Fruit fly (Drosophila melanogaster) whole organism, embryonic: ENCODE data around the gene Polr1D.

Experiments
- B-H1 ChIP-seq: fragments of 200-800 bp; sonication (Bioruptor generic); IDR thresholded peaks from 3 replicates; pipeline ENCODE4 v1.3.6; 2022; ENCODE audit warnings: missing biosample characterization, missing genetic modification characterization
- CG11093 ChIP-seq: fragments of 200-800 bp; sonication (Bioruptor generic); IDR thresholded peaks from 3 replicates; pipeline ENCODE4 v1.3.6; 2022; ENCODE audit warnings: missing biosample characterization, missing genetic modification characterization
- CG11695 ChIP-seq: fragments of 200-800 bp; sonication (Bioruptor generic); IDR thresholded peaks from 3 replicates; pipeline ENCODE4 v1.3.6; 2022; ENCODE audit warnings: missing biosample characterization, missing genetic modification characterization
- CG13296 ChIP-seq: fragments of 200-800 bp; sonication (Bioruptor generic); optimal IDR thresholded peaks from 3 replicates; lab custom pipeline; 2018; ENCODE audit warnings: missing biosample characterization, mild to moderate bottlenecking, missing genetic modification characterization
- CG1602 ChIP-seq: fragments of 200-800 bp; sonication (Bioruptor generic); optimal IDR thresholded peaks from 3 replicates; lab custom pipeline; 2016; ENCODE audit warnings: missing biosample characterization, missing genetic modification characterization
- CG1603 ChIP-seq: fragments of 200-800 bp; sonication (Bioruptor generic); optimal IDR thresholded peaks from 2 replicates; lab custom pipeline; 2019; ENCODE audit warnings: missing biosample characterization, mild to moderate bottlenecking, missing genetic modification characterization, moderate library complexity
- CG17612 ChIP-seq: fragments of 200-800 bp; sonication (Bioruptor generic); IDR thresholded peaks from 2 replicates; pipeline ENCODE4 v1.3.6; 2022; ENCODE audit warnings: missing biosample characterization, missing genetic modification characterization
- CG2120 ChIP-seq: fragments of 200-800 bp; sonication (Bioruptor generic); optimal IDR thresholded peaks from 3 replicates; lab custom pipeline; 2016; ENCODE audit warnings: missing biosample characterization, missing genetic modification characterization
- CG2129 ChIP-seq: fragments of 200-800 bp; sonication (Bioruptor generic); IDR thresholded peaks from 2 replicates; pipeline ENCODE4 v1.3.6; 2022; ENCODE audit warnings: missing biosample characterization, missing genetic modification characterization; ENCODE audit not compliant: partially characterized antibody
- CG2889 ChIP-seq: fragments of 200-800 bp; sonication (Bioruptor generic); IDR thresholded peaks from 3 replicates; pipeline ENCODE4 v1.3.6; 2022; ENCODE audit warnings: missing biosample characterization, missing genetic modification characterization
- CG30431 ChIP-seq: fragments of 200-800 bp; sonication (Bioruptor generic); optimal IDR thresholded peaks from 2 replicates; lab custom pipeline; 2017; ENCODE audit warnings: missing biosample characterization, missing genetic modification characterization
- CG31388 ChIP-seq: fragments of 200-800 bp; sonication (Bioruptor generic); optimal IDR thresholded peaks from 2 replicates; lab custom pipeline; 2016; ENCODE audit warnings: missing biosample characterization, missing genetic modification characterization
- CG31441 ChIP-seq: fragments of 200-800 bp; sonication (Bioruptor generic); IDR thresholded peaks from 2 replicates; pipeline ENCODE4 v1.3.6; 2022; ENCODE audit warnings: missing biosample characterization, missing genetic modification characterization
- CG4730 ChIP-seq: fragments of 200-800 bp; sonication (Bioruptor generic); IDR thresholded peaks from 2 replicates; pipeline ENCODE4 v1.3.6; 2022; ENCODE audit warnings: missing biosample characterization, missing genetic modification characterization
- CG8281 ChIP-seq: fragments of 200-800 bp; sonication (Bioruptor generic); optimal IDR thresholded peaks from 2 replicates; lab custom pipeline; 2018; ENCODE audit warnings: missing biosample characterization, mild to moderate bottlenecking, missing genetic modification characterization, moderate library complexity
- CG9609 ChIP-seq: fragments of 200-800 bp; sonication (Bioruptor generic); optimal IDR thresholded peaks from 3 replicates; lab custom pipeline; 2016; ENCODE audit warnings: missing biosample characterization, missing genetic modification characterization
- D19A ChIP-seq: fragments of 200-800 bp; optimal IDR thresholded peaks from 3 replicates; lab custom pipeline; 2019; ENCODE audit warnings: missing biosample characterization, mild to moderate bottlenecking, missing genetic modification characterization, moderate library complexity
- D19B ChIP-seq: fragments of 200-800 bp; sonication (Bioruptor generic); optimal IDR thresholded peaks from 2 replicates; lab custom pipeline; 2017; ENCODE audit warnings: missing biosample characterization, mild to moderate bottlenecking, missing genetic modification characterization
- Dad ChIP-seq: fragments of 200-800 bp; sonication (Bioruptor generic); optimal IDR thresholded peaks from 3 replicates; lab custom pipeline; 2016; ENCODE audit warnings: missing biosample characterization, missing genetic modification characterization
- Dref ChIP-seq: fragments of 200-800 bp; sonication (Bioruptor generic); IDR thresholded peaks from 2 replicates; pipeline ENCODE4 v1.3.6; 2022; ENCODE audit warnings: missing biosample characterization, missing genetic modification characterization
- Fer1 ChIP-seq: fragments of 200-800 bp; sonication (Bioruptor generic); optimal IDR thresholded peaks from 2 replicates; lab custom pipeline; 2017; ENCODE audit warnings: missing biosample characterization, mild to moderate bottlenecking, missing genetic modification characterization
- HHEX ChIP-seq: fragments of 200-800 bp; sonication (Bioruptor generic); optimal IDR thresholded peaks from 3 replicates; lab custom pipeline; 2017; ENCODE audit warnings: missing biosample characterization, mild to moderate bottlenecking, missing genetic modification characterization, missing genetic modification reagents
- HLH3B ChIP-seq: fragments of 200-800 bp; sonication (Bioruptor generic); IDR thresholded peaks from 2 replicates; pipeline ENCODE4 v1.3.6; 2022; ENCODE audit warnings: missing biosample characterization, missing genetic modification characterization
- Hmr ChIP-seq: fragments of 200-800 bp; sonication (Bioruptor generic); optimal IDR thresholded peaks from 3 replicates; lab custom pipeline; 2017; ENCODE audit warnings: mild to moderate bottlenecking, missing biosample characterization, missing genetic modification reagents, missing genetic modification characterization
- Hr39 ChIP-seq: fragments of >200 bp; optimal IDR thresholded peaks from 2 replicates; lab custom pipeline; 2017
- Jarid2 ChIP-seq: fragments of 200-800 bp; sonication (Bioruptor generic); optimal IDR thresholded peaks from 3 replicates; lab custom pipeline; 2017; ENCODE audit warnings: mild to moderate bottlenecking, missing biosample characterization, missing genetic modification reagents, missing genetic modification characterization
- Max ChIP-seq: fragments of 200-800 bp; sonication (Bioruptor generic); optimal IDR thresholded peaks from 2 replicates; lab custom pipeline; 2016; ENCODE audit warnings: missing biosample characterization, mild to moderate bottlenecking, missing genetic modification characterization
- Rfx ChIP-seq: fragments of 200-800 bp; sonication (Bioruptor generic); IDR thresholded peaks from 2 replicates; pipeline ENCODE4 v1.3.6; 2022; ENCODE audit warnings: missing biosample characterization, missing genetic modification characterization
- Side ChIP-seq: fragments of 200-800 bp; sonication (Bioruptor generic); optimal IDR thresholded peaks from 2 replicates; lab custom pipeline; 2016; ENCODE audit warnings: missing biosample characterization, missing genetic modification characterization
- Stat92E ChIP-seq, 3 experiments: fragments of >200 bp in 2 of 3; fragments of 200-800 bp in 1 of 3; sonication (Bioruptor generic) in 1 of 3; optimal IDR thresholded peaks; 2 replicates each; lab custom pipeline; 2017 to 2019; ENCODE audit warnings: missing biosample characterization in 3 of 3, missing genetic modification characterization in 3 of 3, mild to moderate bottlenecking in 1 of 3, moderate library complexity in 1 of 3
- Tbp ChIP-seq: fragments of >200 bp; optimal IDR thresholded peaks from 2 replicates; lab custom pipeline; 2018; ENCODE audit warnings: missing biosample characterization, missing genetic modification characterization
- ac ChIP-seq: fragments of 200-800 bp; sonication (Bioruptor generic); optimal IDR thresholded peaks from 3 replicates; lab custom pipeline; 2017; ENCODE audit warnings: missing biosample characterization, mild to moderate bottlenecking, missing genetic modification characterization
- bowl ChIP-seq: fragments of 200-800 bp; sonication (Bioruptor generic); IDR thresholded peaks from 2 replicates; pipeline ENCODE4 v1.3.6; 2022; ENCODE audit warnings: missing biosample characterization, missing genetic modification characterization
- da ChIP-seq: fragments of 200-800 bp; sonication (Bioruptor generic); optimal IDR thresholded peaks from 2 replicates; lab custom pipeline; 2016; ENCODE audit warnings: missing biosample characterization, missing genetic modification characterization
- dmrt99B ChIP-seq: fragments of 200-800 bp; sonication (Bioruptor generic); optimal IDR thresholded peaks from 2 replicates; lab custom pipeline; 2018; ENCODE audit warnings: missing biosample characterization, mild to moderate bottlenecking, missing genetic modification characterization, moderate library complexity
- grau ChIP-seq: fragments of 200-800 bp; optimal IDR thresholded peaks from 3 replicates; lab custom pipeline; 2019; ENCODE audit warnings: missing biosample characterization, mild to moderate bottlenecking, missing genetic modification characterization, moderate library complexity
- ham ChIP-seq: fragments of 200-800 bp; sonication (Bioruptor generic); IDR thresholded peaks from 2 replicates; pipeline ENCODE4 v1.3.6; 2022; ENCODE audit warnings: missing biosample characterization, missing genetic modification characterization
- kah ChIP-seq: fragments of 200-800 bp; sonication (Bioruptor generic); optimal IDR thresholded peaks from 2 replicates; lab custom pipeline; 2018; ENCODE audit warnings: missing biosample characterization, mild to moderate bottlenecking, missing genetic modification characterization
- maf-S ChIP-seq: fragments of 200-800 bp; sonication (Bioruptor generic); optimal IDR thresholded peaks from 2 replicates; lab custom pipeline; 2016; ENCODE audit warnings: missing biosample characterization, missing genetic modification characterization
- oc ChIP-seq: fragments of 200-800 bp; sonication (Bioruptor generic); optimal IDR thresholded peaks from 2 replicates; lab custom pipeline; 2018; ENCODE audit warnings: missing biosample characterization, mild to moderate bottlenecking, missing genetic modification characterization, moderate library complexity
- org-1 ChIP-seq: fragments of 200-800 bp; sonication (Bioruptor generic); optimal IDR thresholded peaks from 2 replicates; lab custom pipeline; 2017; ENCODE audit warnings: missing biosample characterization, missing genetic modification characterization
- pb ChIP-seq: fragments of 200-800 bp; sonication (Bioruptor generic); optimal IDR thresholded peaks from 3 replicates; lab custom pipeline; 2016; ENCODE audit warnings: missing biosample characterization, missing genetic modification characterization
- psq ChIP-seq: fragments of 200-800 bp; sonication (Bioruptor generic); optimal IDR thresholded peaks from 2 replicates; lab custom pipeline; 2017; ENCODE audit warnings: missing biosample characterization, missing genetic modification characterization
- rib ChIP-seq: fragments of 200-800 bp; sonication (Bioruptor generic); IDR thresholded peaks from 2 replicates; pipeline ENCODE4 v1.3.6; 2022; ENCODE audit warnings: missing biosample characterization, missing genetic modification characterization
- slou ChIP-seq: fragments of 200-800 bp; sonication (Bioruptor generic); optimal IDR thresholded peaks from 3 replicates; lab custom pipeline; 2016; ENCODE audit warnings: missing biosample characterization, missing genetic modification characterization
- sqz ChIP-seq: fragments of 200-800 bp; sonication (Bioruptor generic); optimal IDR thresholded peaks from 3 replicates; lab custom pipeline; 2018; ENCODE audit warnings: missing biosample characterization, mild to moderate bottlenecking, missing genetic modification characterization
- stc ChIP-seq: fragments of 200-800 bp; sonication (Bioruptor generic); IDR thresholded peaks from 2 replicates; pipeline ENCODE4 v1.3.6; 2022; ENCODE audit warnings: missing biosample characterization, missing genetic modification characterization
- tll ChIP-seq, 2 experiments: fragments of 200-800 bp in 1 of 2; fragments of >200 bp in 1 of 2; sonication (Bioruptor generic) in 1 of 2; optimal IDR thresholded peaks; 2 replicates each; lab custom pipeline; 2017 to 2019; ENCODE audit warnings: missing biosample characterization in 2 of 2, missing genetic modification characterization in 2 of 2, mild to moderate bottlenecking in 1 of 2, moderate library complexity in 1 of 2
- toy ChIP-seq: fragments of 200-800 bp; sonication (Bioruptor generic); IDR thresholded peaks from 2 replicates; pipeline ENCODE4 v1.3.6; 2022; ENCODE audit warnings: missing biosample characterization, missing genetic modification characterization
- twi ChIP-seq: fragments of 200-800 bp; optimal IDR thresholded peaks from 2 replicates; lab custom pipeline; 2019; ENCODE audit warnings: missing biosample characterization, mild to moderate bottlenecking, missing genetic modification characterization, moderate library complexity
- tx ChIP-seq: fragments of 200-800 bp; sonication (Bioruptor generic); optimal IDR thresholded peaks from 2 replicates; lab custom pipeline; 2016; ENCODE audit warnings: missing biosample characterization, missing genetic modification characterization
- wor ChIP-seq: fragments of 200-800 bp; sonication (Bioruptor generic); IDR thresholded peaks from 2 replicates; pipeline ENCODE4 v1.3.6; 2022; ENCODE audit warnings: missing biosample characterization, missing genetic modification characterization

The Polr1D gene

DNA sequence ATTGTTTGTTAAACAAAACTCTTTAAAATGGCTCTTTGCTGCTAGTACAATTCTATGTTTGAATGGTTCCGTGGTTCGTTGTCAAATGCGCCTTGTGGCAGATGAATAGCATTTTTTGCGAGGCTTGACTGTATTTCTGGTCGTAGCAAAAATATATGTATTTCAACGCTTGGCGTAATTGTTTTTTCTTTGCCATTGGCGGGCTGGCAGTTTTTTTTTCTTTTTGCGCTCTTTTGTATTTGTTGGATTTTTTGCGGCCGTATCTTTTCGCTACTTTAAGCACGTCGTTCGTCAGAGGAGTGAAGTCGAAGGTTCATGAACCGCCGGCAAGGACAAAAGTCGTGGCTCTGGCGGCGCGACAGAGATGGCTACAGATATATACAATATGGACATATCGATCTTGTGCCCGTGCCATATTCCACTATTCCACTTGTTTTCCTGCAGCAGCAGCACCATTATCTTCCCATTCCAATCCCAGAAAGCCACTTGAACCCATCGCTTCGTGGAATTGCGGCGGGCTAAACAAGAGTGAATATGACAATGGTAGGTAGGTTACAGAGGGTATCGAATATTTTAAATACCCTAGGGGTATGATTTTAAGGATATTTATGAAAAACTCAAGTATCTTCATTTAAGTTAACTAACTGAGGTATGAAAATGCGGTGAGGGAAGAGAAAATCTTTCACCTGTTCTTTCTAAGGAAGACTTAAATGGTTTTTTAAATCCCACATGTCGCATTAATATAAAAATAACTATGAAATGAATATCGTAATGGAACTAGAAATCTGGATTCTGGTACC, 21.1 kb upstream of the Polr1D start (continued):
- peak in 1 of 2 experiments; percentile 31 for TF ChIP-seq tll (GFP tag; optimal IDR thresholded peaks at IDR 0.05; lab: Kevin White, UChicago)
- TF ChIP-seq stc (GFP tag; lab: Robert Waterston, UW) = no peak
- TF ChIP-seq D19A (tag; lab: Kevin White, UChicago) = peak; percentile 49
- no peak for TF ChIP-seq oc (tag; lab: Kevin White, UChicago)
- TF ChIP-seq B-H1 (GFP tag; lab: Robert Waterston, UW) = no peak
- no peak for TF ChIP-seq CG17612
- TF ChIP-seq org-1 (GFP tag; lab: Kevin White, UChicago) = no peak
- no peak for TF ChIP-seq CG1602
- no peak for TF ChIP-seq psq
- TF ChIP-seq slou = no peak
- TF ChIP-seq CG8281 (tag; lab: Kevin White, UChicago) = no peak
- TF ChIP-seq Dad (GFP tag; lab: Kevin White, UChicago) = no peak
- no peak for TF ChIP-seq CG11695 (GFP tag; lab: Robert Waterston, UW)
- TF ChIP-seq D19B (GFP tag; lab: Kevin White, UChicago) = peak; percentile 29
- TF ChIP-seq Max (GFP tag; lab: Kevin White, UChicago) = no peak
- no peak for TF ChIP-seq tx (GFP tag; lab: Kevin White, UChicago)
- TF ChIP-seq toy (GFP tag; lab: Robert Waterston, UW) = no peak
- TF ChIP-seq CG13296 (GFP tag; lab: Kevin White, UChicago) = no peak
- no peak for TF ChIP-seq bowl (GFP tag; lab: Robert Waterston, UW)
- TF ChIP-seq CG2889 (GFP tag; lab: Robert Waterston, UW) = no peak
- TF ChIP-seq da (GFP tag; lab: Kevin White, UChicago) = no peak
- TF ChIP-seq dmrt99B = no peak
- TF ChIP-seq rib (GFP tag; lab: Robert Waterston, UW) = no peak
- no peak for TF ChIP-seq wor
- TF ChIP-seq pb (GFP tag; lab: Kevin White, UChicago) = no peak
- TF ChIP-seq Side = no peak
- TF ChIP-seq sqz (GFP tag; lab: Kevin White, UChicago) = no peak
- peak; percentile 70 for TF ChIP-seq grau (tag; lab: Kevin White, UChicago)
- no peak for TF ChIP-seq Hmr (GFP tag; lab: Kevin White, UChicago)
- no peak for TF ChIP-seq CG31441 (GFP tag; lab: Robert Waterston, UW)
- no peak for TF ChIP-seq CG2120 (GFP tag; lab: Kevin White, UChicago)
- no peak for TF ChIP-seq CG4730 (GFP tag; lab: Robert Waterston, UW)
- TF ChIP-seq ac = no peak
- no peak for TF ChIP-seq kah (GFP tag; lab: Kevin White, UChicago)

DNA sequence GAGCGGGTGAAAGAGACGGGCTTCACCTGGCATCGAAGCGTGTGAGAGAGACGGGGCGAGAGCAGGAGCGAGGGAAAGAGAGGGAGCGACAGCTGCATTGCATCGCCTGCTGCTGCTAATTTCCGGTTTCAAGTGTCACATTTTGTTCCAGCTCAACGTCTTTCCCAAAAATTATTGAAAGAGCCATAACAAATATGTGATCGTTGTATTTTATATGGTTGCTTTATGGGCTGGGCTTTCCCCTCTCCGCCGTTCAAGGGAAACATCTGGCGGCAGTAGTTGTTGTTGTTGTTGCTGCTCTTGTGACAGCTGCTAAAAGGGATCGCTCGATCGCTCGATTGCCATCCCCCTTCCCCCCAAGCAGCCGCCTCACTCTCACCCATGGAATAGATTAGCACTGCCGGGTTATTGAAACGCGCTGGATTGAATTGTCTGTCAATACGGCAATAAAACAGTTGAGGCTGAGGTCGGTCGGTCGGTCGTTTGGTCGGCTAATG, 19.9 kb upstream of the Polr1D start:
- TF ChIP-seq CG2129 = no peak
- no peak for TF ChIP-seq Tbp
- no peak for TF ChIP-seq maf-S
- TF ChIP-seq Stat92E (GFP tag; optimal IDR thresholded peaks at IDR 0.05; lab: Kevin White, UChicago) = peak in 1 of 3 experiments; percentile 64
- TF ChIP-seq Fer1 (GFP tag; lab: Kevin White, UChicago) = no peak
- no peak for TF ChIP-seq CG11093
- TF ChIP-seq HHEX (GFP tag; lab: Kevin White, UChicago) = no peak
- no peak for TF ChIP-seq ham
- no peak for TF ChIP-seq Jarid2
- no peak for TF ChIP-seq Rfx (GFP tag; lab: Robert Waterston, UW)
- TF ChIP-seq Hr39 (lab: Kevin White, UChicago) = no peak
- no peak for TF ChIP-seq Dref (GFP tag; lab: Robert Waterston, UW)
- peak; percentile 9 for TF ChIP-seq CG1603 (tag; lab: Kevin White, UChicago)
- TF ChIP-seq HLH3B (GFP tag; lab: Robert Waterston, UW) = no peak
- no peak for TF ChIP-seq CG30431
- TF ChIP-seq CG9609 (GFP tag; lab: Kevin White, UChicago) = no peak
- TF ChIP-seq twi (tag; lab: Kevin White, UChicago) = peak; percentile 98
- no peak for TF ChIP-seq CG31388
